Worm (Caenorhabditis elegans) whole organism, mixed stage, embryonic: ENCODE measurements around the gene srbc-7.

Experiments used
- bed-3 ChIP-seq: fragments of 200-800 bp; sonication (Bioruptor generic); optimal IDR thresholded peaks from 3 replicates; lab custom pipeline; 2018; ENCODE audit warnings: mild to moderate bottlenecking, missing genetic modification characterization, moderate library complexity, missing compliant biosample characterization
- ces-1 ChIP-seq: fragments of 150-350 bp; optimal IDR thresholded peaks from 2 replicates; lab custom pipeline; 2014; ENCODE audit warnings: missing biosample characterization, missing genetic modification reagents, missing genetic modification characterization
- hlh-1 ChIP-seq: fragments of 150-350 bp; optimal IDR thresholded peaks from 2 replicates; lab custom pipeline; 2014; ENCODE audit warnings: missing biosample characterization, missing genetic modification reagents, missing genetic modification characterization
- lsy-2 ChIP-seq: fragments of 150-350 bp; optimal IDR thresholded peaks from 2 replicates; lab custom pipeline; 2014; ENCODE audit warnings: missing biosample characterization, missing genetic modification characterization
- nhr-237 ChIP-seq: fragments of 150-350 bp; optimal IDR thresholded peaks from 2 replicates; lab custom pipeline; 2014; ENCODE audit warnings: missing biosample characterization, missing genetic modification characterization
- nhr-28 ChIP-seq: fragments of 150-350 bp; optimal IDR thresholded peaks from 2 replicates; lab custom pipeline; 2014; ENCODE audit warnings: missing biosample characterization, missing genetic modification characterization
- pha-4 ChIP-seq: fragments of 150-350 bp; optimal IDR thresholded peaks from 2 replicates; lab custom pipeline; 2018; ENCODE audit warnings: missing biosample characterization, missing genetic modification reagents, missing genetic modification characterization
- snpc-4 ChIP-seq: fragments of 150-350 bp; optimal IDR thresholded peaks from 2 replicates; lab custom pipeline; 2014; ENCODE audit warnings: missing biosample characterization, missing genetic modification characterization
- tbx-8 ChIP-seq: fragments of 200-800 bp; sonication (Bioruptor generic); optimal IDR thresholded peaks from 2 replicates; lab custom pipeline; 2018; ENCODE audit warnings: mild to moderate bottlenecking, missing genetic modification characterization, moderate library complexity, missing compliant biosample characterization
- unc-62 ChIP-seq: fragments of 150-350 bp; optimal IDR thresholded peaks from 2 replicates; lab custom pipeline; 2014; ENCODE audit warnings: missing biosample characterization, missing genetic modification reagents, missing genetic modification characterization

- TF ChIP-seq snpc-4 (tag; lab: Kevin White, UChicago) = no peak
- TF ChIP-seq nhr-237 (tag; lab: Kevin White, UChicago) = no peak
- TF ChIP-seq tbx-8 (GFP tag; lab: Kevin White, UChicago) = no peak
- no peak for TF ChIP-seq lsy-2
- TF ChIP-seq pha-4 (tag; lab: Kevin White, UChicago) = no peak
- TF ChIP-seq nhr-28 (tag; lab: Kevin White, UChicago) = no peak
- TF ChIP-seq bed-3 (GFP tag; lab: Kevin White, UChicago) = no peak
- TF ChIP-seq ces-1 = no peak
- no peak for TF ChIP-seq hlh-1 (tag; lab: Kevin White, UChicago)
- TF ChIP-seq unc-62 (GFP tag; lab: Kevin White, UChicago) = no peak
Measured at ce11 chrV:7514939-7515338, 27.5 kb upstream of the srbc-7 start, which contains the start of gene srb-18.
